Worm (Caenorhabditis elegans): Measurements from ENCODE around the gene R09D1.12.

DNA sequence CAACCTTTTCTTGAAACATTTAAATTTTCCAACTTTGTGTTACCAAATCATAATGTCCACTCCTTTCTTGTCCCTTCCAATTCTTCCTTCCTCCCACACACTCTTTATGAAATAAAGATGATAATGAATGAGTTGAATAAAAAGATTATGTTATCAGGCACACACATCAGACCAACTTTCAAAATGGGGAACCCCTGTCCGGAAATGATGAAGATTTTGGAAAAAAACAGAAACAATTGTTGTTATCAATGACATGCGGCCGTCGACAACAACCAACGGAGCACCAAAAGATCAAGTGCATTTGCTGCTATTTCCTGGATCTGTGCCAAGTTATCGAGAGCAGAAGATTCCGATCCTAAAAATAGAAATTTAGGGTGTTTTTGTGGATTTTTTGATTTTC lies 31.3 kb upstream of the R09D1.12 start:
- TF ChIP-seq mab-5 (tag; optimal IDR thresholded peaks at IDR 0.05), result no peak
- no peak for TF ChIP-seq lsy-2 (tag; optimal IDR thresholded peaks at IDR 0.05)
- TF ChIP-seq unc-62 (GFP tag; optimal IDR thresholded peaks at IDR 0.05), result no peak
- TF ChIP-seq nhr-12 (tag; optimal IDR thresholded peaks at IDR 0.05), result no peak
- no peak for TF ChIP-seq drap-1 (GFP tag; optimal IDR thresholded peaks at IDR 0.05)
- TF ChIP-seq snpc-4 (tag; optimal IDR thresholded peaks at IDR 0.05), result no peak
- no peak for TF ChIP-seq lin-32 (GFP tag; optimal IDR thresholded peaks at IDR 0.05)
